Worm (Caenorhabditis elegans) whole organism, L3 larva: ENCODE data around the gene F41E6.5.
"Not testable (repeated sequence)": the region's sequence is repeated elsewhere in the genome, so short reads cannot be mapped to it uniquely, and the experiment has no call there.

Source experiments
- aly-2 ChIP-seq: fragments of 150-350 bp; optimal IDR thresholded peaks from 2 replicates; lab custom pipeline; 2014; ENCODE audit warnings: missing biosample characterization, missing genetic modification characterization
- ama-1 ChIP-seq: fragments of 150-350 bp; optimal IDR thresholded peaks from 2 replicates; lab custom pipeline; 2018
- egl-27 ChIP-seq: sonication (generic microtip); optimal IDR thresholded peaks from 4 replicates; lab custom pipeline; 2017; ENCODE audit warnings: missing biosample characterization, missing genetic modification reagents, missing genetic modification characterization
- mdl-1 ChIP-seq: fragments of 150-350 bp; optimal IDR thresholded peaks from 2 replicates; lab custom pipeline; 2014; ENCODE audit warnings: missing biosample characterization, missing genetic modification characterization
- nfya-1 ChIP-seq: sonication (generic microtip); optimal IDR thresholded peaks from 2 replicates; lab custom pipeline; 2017; ENCODE audit warnings: missing genetic modification characterization, mild to moderate bottlenecking, missing compliant biosample characterization, antibody characterized with exemption, moderate library complexity; ENCODE audit not compliant: insufficient read depth
- nhr-25 ChIP-seq: sonication (generic microtip); optimal IDR thresholded peaks from 2 replicates; lab custom pipeline; 2017; ENCODE audit warnings: missing biosample characterization, missing genetic modification characterization
- nhr-43 ChIP-seq: sonication (generic microtip); optimal IDR thresholded peaks from 2 replicates; lab custom pipeline; 2016; ENCODE audit warnings: mild to moderate bottlenecking, missing genetic modification characterization, missing compliant biosample characterization; ENCODE audit not compliant: poor library complexity, severe bottlenecking
- snpc-4 ChIP-seq: fragments of 150-350 bp; optimal IDR thresholded peaks from 2 replicates; lab custom pipeline; 2014; ENCODE audit warnings: missing biosample characterization, missing genetic modification characterization
- unc-62 ChIP-seq: fragments of 150-350 bp; sonication (generic microtip); optimal IDR thresholded peaks from 4 replicates; lab custom pipeline; 2014; ENCODE audit warnings: missing biosample characterization, missing genetic modification reagents, missing genetic modification characterization
- ztf-11 ChIP-seq: fragments of 150-350 bp; optimal IDR thresholded peaks from 2 replicates; lab custom pipeline; 2014; ENCODE audit warnings: missing biosample characterization, missing genetic modification characterization

ce11 chrV:8574762-8575161 is 28.5 kb upstream of the F41E6.5 start, which contains the start of gene F25G6.1:
- not testable (repeated sequence) for TF ChIP-seq ama-1 (lab: Kevin White, UChicago); nfya-1 (tag; lab: Kevin White, UChicago); nhr-25; snpc-4 (tag; lab: Kevin White, UChicago); ztf-11 (tag; lab: Kevin White, UChicago); egl-27 (tag; lab: Kevin White, UChicago); unc-62 (GFP tag; lab: Kevin White, UChicago); nhr-43; mdl-1 (tag; lab: Kevin White, UChicago); aly-2
